Fruit fly (Drosophila melanogaster): ENCODE measurements around the gene CG10341.
A peak's percentile ranks its signal among the peaks of the same experiment; 100 is the strongest.

DNA sequence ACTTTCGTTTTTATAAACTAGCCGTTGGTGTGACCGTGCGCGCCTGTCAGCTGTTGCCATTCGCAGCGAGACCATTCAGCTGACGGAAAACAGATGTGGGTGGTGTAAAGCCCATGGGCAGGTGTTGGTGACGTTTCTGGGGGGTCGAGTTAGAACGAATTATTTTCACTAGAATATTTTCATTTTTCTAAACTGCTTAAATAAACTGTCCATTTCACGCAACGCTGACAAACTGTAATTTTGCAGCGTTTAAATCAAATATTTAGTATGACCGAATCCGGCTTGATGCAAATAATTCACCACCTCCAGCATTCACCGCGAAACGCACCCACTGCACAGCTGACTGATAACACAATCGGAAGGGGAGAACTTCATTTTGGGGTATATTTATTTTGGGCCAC is 3.1 kb upstream of the CG10341 start, which contains the start of the genes CG10383 and CG10338:
- TF ChIP-seq Ets98B (GFP tag; IDR thresholded peaks at IDR 0.05) (peak; percentile 94), CG8301 (tag; optimal IDR thresholded peaks at IDR 0.05) (peak; percentile 77), Snoo (tag; optimal IDR thresholded peaks at IDR 0.05) (peak; percentile 79), rn (GFP tag; IDR thresholded peaks at IDR 0.05) (peak; percentile 80)

Measured in whole organism, pupa.